Fruit fly (Drosophila melanogaster) Kc167 (cell line): ENCODE results near the gene Atg4b.

Experiments used
- Myc ChIP-seq: fragments of >200 bp; optimal IDR thresholded peaks from 2 replicates; lab custom pipeline; 2017; ENCODE audit warnings: missing external identifiers
- Sin3A ChIP-seq: fragments of >200 bp; optimal IDR thresholded peaks from 2 replicates; lab custom pipeline; 2018; ENCODE audit warnings: missing external identifiers
- h ChIP-seq: fragments of >200 bp; optimal IDR thresholded peaks from 3 replicates; lab custom pipeline; 2018; ENCODE audit warnings: missing external identifiers
- insv ChIP-seq: fragments of >200 bp; optimal IDR thresholded peaks from 3 replicates; lab custom pipeline; 2018; ENCODE audit warnings: missing external identifiers
- psq ChIP-seq: fragments of >200 bp; optimal IDR thresholded peaks from 2 replicates; lab custom pipeline; 2017; ENCODE audit warnings: missing external identifiers
- ttk ChIP-seq: sonication (Bioruptor generic); optimal IDR thresholded peaks from 2 replicates; lab custom pipeline; 2017; ENCODE audit warnings: missing external identifiers

Gene Atg4b

dm6 chr3R:15356645-15357431, at the start of gene Atg4b, which contains the start of gene Hibch:
TSS of gene Atg4b (minus strand) at chr3R:15356924.
TSS of gene Hibch (plus strand) at chr3R:15357229.
- no peak for TF ChIP-seq insv (lab: Kevin White, UChicago)
- no peak for TF ChIP-seq h (lab: Kevin White, UChicago)
- TF ChIP-seq psq (lab: Kevin White, UChicago) = no peak
- no peak for TF ChIP-seq ttk
- no peak for TF ChIP-seq Sin3A
- no peak for TF ChIP-seq Myc (lab: Kevin White, UChicago)

- no peak for TF ChIP-seq psq (lab: Kevin White, UChicago)
- TF ChIP-seq h (lab: Kevin White, UChicago) = no peak
- no peak for TF ChIP-seq Sin3A
- no peak for TF ChIP-seq Myc (lab: Kevin White, UChicago)
- no peak for TF ChIP-seq ttk
- no peak for TF ChIP-seq insv (lab: Kevin White, UChicago)
Measured at dm6 chr3R:15406393-15406792, 49.7 kb upstream of the Atg4b start.

DNA sequence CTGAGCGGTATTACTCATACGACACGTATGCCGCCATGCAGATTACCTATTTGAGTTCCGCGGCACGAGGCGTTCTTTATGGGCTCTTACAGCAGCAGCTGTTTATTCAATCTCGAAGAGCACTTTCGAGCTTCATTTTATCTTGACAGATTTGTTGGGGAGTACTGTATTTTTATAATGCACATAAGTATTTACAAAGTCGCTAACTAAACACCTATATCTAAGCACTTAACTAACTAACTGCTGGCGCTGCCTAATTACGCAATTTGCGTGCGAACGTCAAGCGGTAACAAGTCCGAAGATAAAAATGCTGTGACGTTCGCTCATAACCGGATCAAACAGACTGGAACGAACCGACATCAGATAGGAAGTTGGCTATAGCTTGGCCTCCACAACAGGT, 45.9 kb upstream of the Atg4b start:
- no peak for TF ChIP-seq h (lab: Kevin White, UChicago)
- TF ChIP-seq Myc (lab: Kevin White, UChicago) = no peak
- TF ChIP-seq Sin3A = no peak
- TF ChIP-seq psq (lab: Kevin White, UChicago) = no peak
- no peak for TF ChIP-seq insv (lab: Kevin White, UChicago)
- no peak for TF ChIP-seq ttk

dm6 chr3R:15393206-15393805, 36.6 kb upstream of the Atg4b start:
- TF ChIP-seq Myc (lab: Kevin White, UChicago) = no peak
- no peak for TF ChIP-seq h (lab: Kevin White, UChicago)
- no peak for TF ChIP-seq psq (lab: Kevin White, UChicago)
- no peak for TF ChIP-seq Sin3A
- no peak for TF ChIP-seq insv (lab: Kevin White, UChicago)
- no peak for TF ChIP-seq ttk

- TF ChIP-seq Myc (lab: Kevin White, UChicago) = no peak
- no peak for TF ChIP-seq ttk
- TF ChIP-seq h (lab: Kevin White, UChicago) = no peak
- no peak for TF ChIP-seq psq (lab: Kevin White, UChicago)
- no peak for TF ChIP-seq insv (lab: Kevin White, UChicago)
Measured at dm6 chr3R:15382851-15383250, 26.1 kb upstream of the Atg4b start, which contains the start of gene h-cup. TSS of gene h-cup (minus strand) at chr3R:15382951.

dm6 chr3R:15379071-15379470, 22.3 kb upstream of the Atg4b start:
- TF ChIP-seq Sin3A (no peak), ttk (no peak), Myc (lab: Kevin White, UChicago) (no peak), insv (lab: Kevin White, UChicago) (no peak), h (lab: Kevin White, UChicago) (no peak), psq (lab: Kevin White, UChicago) (no peak)

DNA sequence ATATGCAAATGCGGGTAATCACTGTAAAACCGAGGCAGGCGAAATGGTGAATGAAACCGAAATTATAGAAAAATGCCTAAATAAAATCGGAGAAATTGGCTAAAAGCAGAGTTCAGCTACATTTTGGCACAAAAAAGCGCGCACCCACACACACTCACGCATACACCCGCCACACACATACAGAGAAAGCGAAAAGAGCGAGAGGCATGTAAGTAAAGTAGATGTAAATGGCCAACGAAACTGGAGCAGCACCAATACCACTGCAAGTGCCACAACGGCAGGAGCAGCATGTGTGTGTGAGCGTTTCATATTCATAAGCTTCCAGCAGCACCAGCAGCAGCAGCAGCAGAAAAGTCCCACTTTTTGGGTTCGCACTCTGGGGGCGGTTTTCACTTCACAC, 18.7 kb upstream of the Atg4b start:
- no peak for TF ChIP-seq psq (lab: Kevin White, UChicago)
- no peak for TF ChIP-seq Myc (lab: Kevin White, UChicago)
- no peak for TF ChIP-seq h (lab: Kevin White, UChicago)
- no peak for TF ChIP-seq insv (lab: Kevin White, UChicago)
- no peak for TF ChIP-seq Sin3A
- TF ChIP-seq ttk = no peak

dm6 chr3R:15374397-15374796, 17.7 kb upstream of the Atg4b start, which contains the start of gene Rbp:
TSS of gene Rbp (plus strand) at chr3R:15374635.
- TF ChIP-seq Sin3A = no peak
- TF ChIP-seq ttk = no peak
- no peak for TF ChIP-seq insv (lab: Kevin White, UChicago)
- TF ChIP-seq Myc (lab: Kevin White, UChicago) = no peak
- no peak for TF ChIP-seq psq (lab: Kevin White, UChicago)
- TF ChIP-seq h (lab: Kevin White, UChicago) = no peak

dm6 chr3R:15371833-15372232, 15.1 kb upstream of the Atg4b start, which contains the start of the genes Ccm3 and CG6136:
TSS of gene Ccm3 (plus strand) at chr3R:15371957.
TSS of gene CG6136 (minus strand) at chr3R:15372212.
- no peak for TF ChIP-seq Myc (lab: Kevin White, UChicago)
- no peak for TF ChIP-seq ttk
- TF ChIP-seq Sin3A = no peak
- no peak for TF ChIP-seq insv (lab: Kevin White, UChicago)
- TF ChIP-seq h (lab: Kevin White, UChicago) = no peak
- TF ChIP-seq psq (lab: Kevin White, UChicago) = no peak

dm6 chr3R:15369742-15370141, 13.0 kb upstream of the Atg4b start, which contains the start of gene CG14868:
TSS of gene CG14868 (minus strand) at chr3R:15369945.
- TF ChIP-seq h (lab: Kevin White, UChicago) = no peak
- TF ChIP-seq psq (lab: Kevin White, UChicago) = no peak
- no peak for TF ChIP-seq Sin3A
- no peak for TF ChIP-seq insv (lab: Kevin White, UChicago)
- TF ChIP-seq Myc (lab: Kevin White, UChicago) = no peak
- TF ChIP-seq ttk = no peak

- TF ChIP-seq Myc (lab: Kevin White, UChicago) = no peak
- TF ChIP-seq Sin3A = no peak
- no peak for TF ChIP-seq h (lab: Kevin White, UChicago)
- TF ChIP-seq ttk = no peak
- TF ChIP-seq insv (lab: Kevin White, UChicago) = no peak
- TF ChIP-seq psq (lab: Kevin White, UChicago) = no peak
Measured at dm6 chr3R:15367477-15367876, 10.8 kb upstream of the Atg4b start, which contains the start of gene CG34404. TSS of gene CG34404 (minus strand) at chr3R:15367665.

DNA sequence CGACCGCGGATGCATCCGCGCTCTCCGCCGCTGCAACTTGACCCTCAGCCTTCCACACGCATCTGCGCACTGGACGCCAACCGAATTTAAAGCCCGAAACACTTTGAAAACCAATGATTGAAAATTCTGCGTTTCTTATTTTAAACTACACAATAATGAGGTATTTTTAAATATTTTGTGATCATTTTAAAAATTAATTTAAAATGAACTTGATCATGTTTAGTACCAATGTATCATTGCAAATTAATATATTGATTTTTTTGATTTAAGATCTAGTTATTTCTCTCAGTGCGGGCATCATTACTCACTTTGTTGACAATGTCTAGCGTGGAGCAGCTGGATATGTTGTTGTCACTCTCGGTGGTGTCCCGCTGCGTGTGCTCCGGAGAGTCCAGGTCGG, 10.1 kb upstream of the Atg4b start:
- TF ChIP-seq psq (lab: Kevin White, UChicago) (no peak), ttk (no peak), Myc (lab: Kevin White, UChicago) (no peak)
